Fruit fly (Drosophila melanogaster) whole organism, adult: ENCODE data around the gene lectin-29Ca.

Experiments
- Clk ChIP-seq: fragments of 200-800 bp; sonication (Bioruptor generic); optimal IDR thresholded peaks from 2 replicates; lab custom pipeline; 2017; ENCODE audit warnings: missing biosample characterization, missing genetic modification characterization
- tj ChIP-seq: fragments of 200-800 bp; sonication (Bioruptor generic); optimal IDR thresholded peaks from 3 replicates; lab custom pipeline; 2017; ENCODE audit warnings: missing biosample characterization, mild to moderate bottlenecking, missing genetic modification characterization, moderate library complexity

DNA sequence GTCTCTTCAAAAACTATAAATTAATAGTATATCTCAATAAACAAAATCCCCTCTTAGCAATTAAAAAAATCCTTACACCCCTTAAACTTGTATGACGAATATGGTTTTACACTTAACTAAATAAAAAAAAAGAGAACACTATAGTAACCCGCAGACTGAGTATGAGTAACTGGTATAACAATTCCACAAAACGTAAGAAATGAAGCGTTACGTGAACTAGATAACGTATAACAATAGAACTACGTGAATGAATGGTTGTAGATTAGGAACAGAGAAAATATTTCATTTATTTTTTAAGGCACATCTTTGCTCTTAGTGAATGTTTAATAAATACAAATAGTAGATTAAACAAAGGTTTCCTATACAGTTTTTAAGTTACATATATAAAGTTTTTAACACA, 38.7 kb downstream of the lectin-29Ca start:
- TF ChIP-seq Clk (GFP tag; lab: Kevin White, UChicago) (no peak), tj (GFP tag; lab: Kevin White, UChicago) (no peak)
